Fruit fly (Drosophila melanogaster) whole organism, embryonic: ENCODE results near the gene CG8507.
A peak's percentile ranks its signal among the peaks of the same experiment; 100 is the strongest.

ENCODE experiments used
- Asciz ChIP-seq: fragments of 200-800 bp; sonication (Bioruptor generic); optimal IDR thresholded peaks from 2 replicates; lab custom pipeline; 2017; ENCODE audit warnings: missing biosample characterization, mild to moderate bottlenecking, missing genetic modification characterization, missing genetic modification reagents
- CG10147 ChIP-seq: fragments of 200-800 bp; sonication (Bioruptor generic); optimal IDR thresholded peaks from 2 replicates; lab custom pipeline; 2019; ENCODE audit warnings: missing biosample characterization, mild to moderate bottlenecking, missing genetic modification characterization, moderate library complexity
- CG10209 ChIP-seq: fragments of 200-800 bp; sonication (Bioruptor generic); optimal IDR thresholded peaks from 3 replicates; lab custom pipeline; 2017; ENCODE audit warnings: missing biosample characterization, mild to moderate bottlenecking, missing genetic modification characterization, missing genetic modification reagents
- CG10654 ChIP-seq: fragments of 200-800 bp; sonication (Bioruptor generic); optimal IDR thresholded peaks from 2 replicates; lab custom pipeline; 2016; ENCODE audit warnings: missing biosample characterization, missing genetic modification characterization
- CG11504 ChIP-seq: fragments of 200-800 bp; sonication (Bioruptor generic); optimal IDR thresholded peaks from 3 replicates; lab custom pipeline; 2019; ENCODE audit warnings: missing biosample characterization, mild to moderate bottlenecking, missing genetic modification characterization, moderate library complexity
- CG11695 ChIP-seq: fragments of 200-800 bp; sonication (Bioruptor generic); IDR thresholded peaks from 3 replicates; pipeline ENCODE4 v1.3.6; 2022; ENCODE audit warnings: missing biosample characterization, missing genetic modification characterization
- CG13123 ChIP-seq: fragments of 200-800 bp; sonication (Bioruptor generic); optimal IDR thresholded peaks from 2 replicates; lab custom pipeline; 2016; ENCODE audit warnings: missing biosample characterization, missing genetic modification characterization
- CG13287 ChIP-seq: fragments of 200-800 bp; sonication (Bioruptor generic); IDR thresholded peaks from 2 replicates; pipeline ENCODE4 v1.3.6; 2022; ENCODE audit warnings: missing biosample characterization, missing genetic modification characterization; ENCODE audit not compliant: partially characterized antibody
- CG14965 ChIP-seq: fragments of 200-800 bp; sonication (Bioruptor generic); optimal IDR thresholded peaks from 2 replicates; lab custom pipeline; 2016; ENCODE audit warnings: missing biosample characterization, missing genetic modification characterization, borderline replicate concordance
- CG15514 ChIP-seq: fragments of 200-800 bp; sonication (Bioruptor generic); optimal IDR thresholded peaks from 3 replicates; lab custom pipeline; 2017; ENCODE audit warnings: missing biosample characterization, missing genetic modification characterization, mild to moderate bottlenecking, moderate library complexity, missing genetic modification reagents
- CG15696 ChIP-seq: fragments of 200-800 bp; sonication (Bioruptor generic); optimal IDR thresholded peaks from 2 replicates; lab custom pipeline; 2019; ENCODE audit warnings: missing biosample characterization, mild to moderate bottlenecking, missing genetic modification characterization, moderate library complexity
- CG1603 ChIP-seq: fragments of 200-800 bp; sonication (Bioruptor generic); optimal IDR thresholded peaks from 2 replicates; lab custom pipeline; 2019; ENCODE audit warnings: missing biosample characterization, mild to moderate bottlenecking, missing genetic modification characterization, moderate library complexity
- CG17328 ChIP-seq: fragments of 200-800 bp; sonication (Bioruptor generic); IDR thresholded peaks from 2 replicates; pipeline ENCODE4 v1.3.6; 2022; ENCODE audit warnings: missing biosample characterization, missing genetic modification characterization
- CG17829 ChIP-seq: fragments of 200-800 bp; optimal IDR thresholded peaks from 2 replicates; lab custom pipeline; 2019; ENCODE audit warnings: missing biosample characterization, mild to moderate bottlenecking, missing genetic modification characterization, moderate library complexity
- CG18011 ChIP-seq: fragments of 200-800 bp; sonication (Bioruptor generic); optimal IDR thresholded peaks from 2 replicates; lab custom pipeline; 2017; ENCODE audit warnings: missing biosample characterization, missing genetic modification characterization, mild to moderate bottlenecking, moderate library complexity, missing genotype
- CG2116 ChIP-seq: fragments of 200-800 bp; sonication (Bioruptor generic); optimal IDR thresholded peaks from 3 replicates; lab custom pipeline; 2018; ENCODE audit warnings: missing biosample characterization, mild to moderate bottlenecking, missing genetic modification characterization
- CG5180 ChIP-seq: fragments of 200-800 bp; sonication (Bioruptor generic); optimal IDR thresholded peaks from 3 replicates; lab custom pipeline; 2017; ENCODE audit warnings: missing biosample characterization, missing genetic modification characterization, mild to moderate bottlenecking, moderate library complexity, missing genetic modification reagents
- CG6765 ChIP-seq: fragments of 200-800 bp; sonication (Bioruptor generic); optimal IDR thresholded peaks from 3 replicates; lab custom pipeline; 2017; ENCODE audit warnings: missing biosample characterization, mild to moderate bottlenecking, missing genetic modification characterization
- CG8281 ChIP-seq: fragments of 200-800 bp; sonication (Bioruptor generic); optimal IDR thresholded peaks from 2 replicates; lab custom pipeline; 2018; ENCODE audit warnings: missing biosample characterization, mild to moderate bottlenecking, missing genetic modification characterization, moderate library complexity
- CG9727 ChIP-seq: fragments of 200-800 bp; sonication (Bioruptor generic); optimal IDR thresholded peaks from 3 replicates; lab custom pipeline; 2017; ENCODE audit warnings: missing biosample characterization, mild to moderate bottlenecking, missing genetic modification characterization
- CG9797 ChIP-seq: fragments of 200-800 bp; sonication (Bioruptor generic); optimal IDR thresholded peaks from 3 replicates; lab custom pipeline; 2018; ENCODE audit warnings: missing biosample characterization, mild to moderate bottlenecking, missing genetic modification characterization
- CG9876 ChIP-seq: fragments of 200-800 bp; sonication (Bioruptor generic); optimal IDR thresholded peaks from 2 replicates; lab custom pipeline; 2016; ENCODE audit warnings: missing biosample characterization, missing genetic modification characterization
- CoRest ChIP-seq: fragments of 200-800 bp; sonication (Bioruptor generic); optimal IDR thresholded peaks from 3 replicates; lab custom pipeline; 2018; ENCODE audit warnings: missing biosample characterization, mild to moderate bottlenecking, missing genetic modification characterization, moderate library complexity
- D ChIP-seq, 2 experiments: fragments of 200-800 bp in 1 of 2; fragments of >200 bp in 1 of 2; sonication (Bioruptor generic) in 1 of 2; optimal IDR thresholded peaks; 2 replicates in 1 of 2; 3 replicates in 1 of 2; lab custom pipeline; 2017; ENCODE audit warnings: mild to moderate bottlenecking in 1 of 2, missing biosample characterization in 1 of 2, missing genetic modification characterization in 1 of 2, missing genetic modification reagents in 1 of 2
- Dip2 ChIP-seq: fragments of 200-800 bp; sonication (Bioruptor generic); IDR thresholded peaks from 2 replicates; pipeline ENCODE4 v1.3.6; 2022; ENCODE audit warnings: missing biosample characterization, missing genetic modification characterization
- Gug ChIP-seq: fragments of 200-800 bp; sonication (Bioruptor generic); IDR thresholded peaks from 4 replicates; pipeline ENCODE4 v1.3.6; 2022; ENCODE audit warnings: missing biosample characterization, missing genetic modification characterization
- Hey ChIP-seq: fragments of 200-800 bp; sonication (Bioruptor generic); optimal IDR thresholded peaks from 3 replicates; lab custom pipeline; 2018; ENCODE audit warnings: missing biosample characterization, mild to moderate bottlenecking, missing genetic modification characterization
- HmgZ ChIP-seq: fragments of 200-800 bp; sonication (Bioruptor generic); optimal IDR thresholded peaks from 2 replicates; lab custom pipeline; 2018; ENCODE audit warnings: missing biosample characterization, mild to moderate bottlenecking, missing genetic modification characterization
- NfI ChIP-seq: fragments of 200-800 bp; sonication (Bioruptor generic); optimal IDR thresholded peaks from 3 replicates; lab custom pipeline; 2018; ENCODE audit warnings: missing biosample characterization, mild to moderate bottlenecking, missing genetic modification characterization, moderate library complexity
- Pdp1 ChIP-seq, 2 experiments: fragments of 200-800 bp; sonication (Bioruptor generic); optimal IDR thresholded peaks; 3 replicates each; lab custom pipeline; 2016; ENCODE audit warnings: missing biosample characterization in 2 of 2, missing genetic modification characterization in 2 of 2, mild to moderate bottlenecking in 1 of 2, moderate library complexity in 1 of 2
- Ravus ChIP-seq: fragments of 200-800 bp; sonication (Bioruptor generic); IDR thresholded peaks from 2 replicates; pipeline ENCODE4 v1.3.6; 2022; ENCODE audit warnings: missing biosample characterization, missing genetic modification characterization
- Rfx ChIP-seq: fragments of 200-800 bp; sonication (Bioruptor generic); IDR thresholded peaks from 2 replicates; pipeline ENCODE4 v1.3.6; 2022; ENCODE audit warnings: missing biosample characterization, missing genetic modification characterization
- Sin3A ChIP-seq: fragments of >200 bp; optimal IDR thresholded peaks from 2 replicates; lab custom pipeline; 2018
- Sox102F ChIP-seq: fragments of 200-800 bp; sonication (Bioruptor generic); optimal IDR thresholded peaks from 2 replicates; lab custom pipeline; 2018; ENCODE audit warnings: missing biosample characterization, mild to moderate bottlenecking, missing genetic modification characterization, moderate library complexity
- Sry-δ ChIP-seq: fragments of 200-800 bp; sonication (Bioruptor generic); optimal IDR thresholded peaks from 2 replicates; lab custom pipeline; 2016; ENCODE audit warnings: missing biosample characterization, missing genetic modification characterization
- Stat92E ChIP-seq, 3 experiments: fragments of >200 bp in 2 of 3; fragments of 200-800 bp in 1 of 3; sonication (Bioruptor generic) in 1 of 3; optimal IDR thresholded peaks; 2 replicates each; lab custom pipeline; 2017 to 2019; ENCODE audit warnings: missing biosample characterization in 3 of 3, missing genetic modification characterization in 3 of 3, mild to moderate bottlenecking in 1 of 3, moderate library complexity in 1 of 3
- al ChIP-seq: fragments of 200-800 bp; sonication (Bioruptor generic); IDR thresholded peaks from 2 replicates; pipeline ENCODE4 v1.3.6; 2022; ENCODE audit warnings: missing biosample characterization, missing genetic modification characterization
- bowl ChIP-seq: fragments of 200-800 bp; sonication (Bioruptor generic); IDR thresholded peaks from 2 replicates; pipeline ENCODE4 v1.3.6; 2022; ENCODE audit warnings: missing biosample characterization, missing genetic modification characterization
- cg ChIP-seq: fragments of 200-800 bp; sonication (Bioruptor generic); optimal IDR thresholded peaks from 3 replicates; lab custom pipeline; 2019; ENCODE audit warnings: missing biosample characterization, mild to moderate bottlenecking, missing genetic modification characterization, moderate library complexity
- ems ChIP-seq: fragments of 200-800 bp; sonication (Bioruptor generic); optimal IDR thresholded peaks from 3 replicates; lab custom pipeline; 2016; ENCODE audit warnings: missing biosample characterization, missing genetic modification characterization
- esg ChIP-seq: fragments of 200-800 bp; sonication (Bioruptor generic); conservative IDR thresholded peaks from 2 replicates; pipeline ENCODE4 v1.3.6; 2022; ENCODE audit warnings: missing biosample characterization, missing genetic modification characterization
- hkb ChIP-seq, 2 experiments: fragments of 200-800 bp in 1 of 2; fragments of >200 bp in 1 of 2; sonication (Bioruptor generic) in 1 of 2; IDR thresholded peaks in 1 of 2; optimal IDR thresholded peaks in 1 of 2; 2 replicates each; pipeline versions ENCODE4 v1.3.6 to Lab custom; 2017 to 2022; ENCODE audit warnings: missing biosample characterization in 1 of 2, missing genetic modification characterization in 1 of 2
- ind ChIP-seq: fragments of 200-800 bp; sonication (Bioruptor generic); optimal IDR thresholded peaks from 3 replicates; lab custom pipeline; 2016; ENCODE audit warnings: missing biosample characterization, missing genetic modification characterization
- kah ChIP-seq: fragments of 200-800 bp; sonication (Bioruptor generic); optimal IDR thresholded peaks from 2 replicates; lab custom pipeline; 2018; ENCODE audit warnings: missing biosample characterization, mild to moderate bottlenecking, missing genetic modification characterization
- lmd ChIP-seq: fragments of 200-800 bp; sonication (Bioruptor generic); IDR thresholded peaks from 2 replicates; pipeline ENCODE4 v1.3.6; 2022; ENCODE audit warnings: missing biosample characterization, missing genetic modification characterization
- luna ChIP-seq: fragments of 200-800 bp; sonication (Bioruptor generic); optimal IDR thresholded peaks from 2 replicates; lab custom pipeline; 2016; ENCODE audit warnings: missing biosample characterization, missing genetic modification characterization
- maf-S ChIP-seq: fragments of 200-800 bp; sonication (Bioruptor generic); optimal IDR thresholded peaks from 2 replicates; lab custom pipeline; 2016; ENCODE audit warnings: missing biosample characterization, missing genetic modification characterization
- p53 ChIP-seq: fragments of 200-800 bp; sonication (Bioruptor generic); optimal IDR thresholded peaks from 2 replicates; lab custom pipeline; 2016; ENCODE audit warnings: missing biosample characterization, missing genetic modification characterization
- so ChIP-seq: fragments of 200-800 bp; sonication (Bioruptor generic); IDR thresholded peaks from 3 replicates; pipeline ENCODE4 v1.3.6; 2022; ENCODE audit warnings: missing biosample characterization, missing genetic modification characterization

CG8507 gene

dm6 chr3R:9793018-9793417 is 1.7 kb downstream of the CG8507 start, which contains the start of gene CG8516 (continued):
- TF ChIP-seq cg (GFP tag; lab: Kevin White, UChicago) = no peak
- TF ChIP-seq CG10654 (GFP tag; lab: Kevin White, UChicago) = no peak
- no peak for TF ChIP-seq kah
- TF ChIP-seq Sry-δ (GFP tag; lab: Kevin White, UChicago) = peak; percentile 30
- TF ChIP-seq Sin3A (lab: Kevin White, UChicago) = peak; percentile 21
- TF ChIP-seq Dip2 (GFP tag; lab: Robert Waterston, UW) = no peak
- TF ChIP-seq CG15514 (GFP tag; lab: Kevin White, UChicago) = peak; percentile 44
- no peak; the same call in 1 of the 2 replicates for TF ChIP-seq CG13287 (GFP tag; lab: Robert Waterston, UW)
- TF ChIP-seq CG2116 (GFP tag; lab: Kevin White, UChicago) = peak; percentile 31
- TF ChIP-seq CG10147 (GFP tag; lab: Kevin White, UChicago) = peak; percentile 20
- TF ChIP-seq CG18011 (GFP tag; lab: Kevin White, UChicago) = no peak
- no peak for TF ChIP-seq CG8281
- TF ChIP-seq CG17829 = peak; percentile 39
- peak; percentile 93 for TF ChIP-seq CG9797 (GFP tag; lab: Kevin White, UChicago)
- TF ChIP-seq ems = no peak
- no peak for TF ChIP-seq CG15696 (tag; lab: Kevin White, UChicago)
- no peak for TF ChIP-seq D (optimal IDR thresholded peaks at IDR 0.05; lab: Kevin White, UChicago)
- TF ChIP-seq D (GFP tag; optimal IDR thresholded peaks at IDR 0.05; lab: Kevin White, UChicago) = no peak
- TF ChIP-seq p53 = no peak
- TF ChIP-seq bowl (GFP tag; lab: Robert Waterston, UW) = 0 out of 2 replicates have a peak, but pooled peaks have one; percentile 39
- TF ChIP-seq al (GFP tag; lab: Robert Waterston, UW) = no peak
- no peak for TF ChIP-seq Ravus
- peak; percentile 33; the same call in 1 of the 2 replicates for TF ChIP-seq Rfx (GFP tag; lab: Robert Waterston, UW)
- peak; percentile 67 for TF ChIP-seq HmgZ (tag; lab: Kevin White, UChicago)
- no peak for TF ChIP-seq Asciz (GFP tag; lab: Kevin White, UChicago)
- no peak for TF ChIP-seq esg (GFP tag; lab: Robert Waterston, UW)
- peak; percentile 36 for TF ChIP-seq CG17328 (GFP tag; lab: Robert Waterston, UW)
- TF ChIP-seq CG10209 = no peak
- no peak for TF ChIP-seq CG9876 (GFP tag; lab: Kevin White, UChicago)
- TF ChIP-seq CoRest (tag; lab: Kevin White, UChicago) = peak; percentile 53
- TF ChIP-seq hkb (optimal IDR thresholded peaks at IDR 0.05; lab: Kevin White, UChicago) = no peak
- TF ChIP-seq hkb (GFP tag; IDR thresholded peaks at IDR 0.05; lab: Robert Waterston, UW) = peak; percentile 24; the same call in 1 of the 2 replicates
- no peak for TF ChIP-seq maf-S
- 0 out of 3 replicates have a peak, but pooled peaks have one; percentile 16 for TF ChIP-seq CG11695 (GFP tag; lab: Robert Waterston, UW)
- no peak for TF ChIP-seq Gug (GFP tag; lab: Robert Waterston, UW)
- no peak for TF ChIP-seq Sox102F (GFP tag; lab: Kevin White, UChicago)
- TF ChIP-seq CG11504 = no peak
- TF ChIP-seq so (GFP tag; lab: Robert Waterston, UW) = no peak
- TF ChIP-seq Stat92E (GFP tag; optimal IDR thresholded peaks at IDR 0.05; lab: Kevin White, UChicago) = no peak
- TF ChIP-seq CG13123 (GFP tag; lab: Kevin White, UChicago) = no peak
- no peak for TF ChIP-seq CG9727 (GFP tag; lab: Kevin White, UChicago)
- TF ChIP-seq Pdp1 (GFP tag; optimal IDR thresholded peaks at IDR 0.05; lab: Kevin White, UChicago) = peak in 1 of 2 experiments; percentile 53
- TF ChIP-seq lmd (GFP tag; lab: Robert Waterston, UW) = no peak
- TF ChIP-seq ind (GFP tag; lab: Kevin White, UChicago) = no peak
- TF ChIP-seq Hey = no peak
- TF ChIP-seq CG14965 (GFP tag; lab: Kevin White, UChicago) = no peak
- TF ChIP-seq CG1603 = no peak
- no peak for TF ChIP-seq luna
- no peak for TF ChIP-seq NfI
- TF ChIP-seq CG6765 (GFP tag; lab: Kevin White, UChicago) = no peak
- no peak for TF ChIP-seq CG5180 (GFP tag; lab: Kevin White, UChicago)
